Worm (Caenorhabditis elegans) whole organism, mixed stage, embryonic: Measurements from ENCODE around the gene F01G4.4.

Experiments used
- drap-1 ChIP-seq: fragments of 200-800 bp; sonication (Bioruptor generic); optimal IDR thresholded peaks from 3 replicates; lab custom pipeline; 2018; ENCODE audit warnings: mild to moderate bottlenecking, missing genetic modification characterization, missing compliant biosample characterization
- flh-1 ChIP-seq: fragments of 200-800 bp; sonication (Bioruptor generic); optimal IDR thresholded peaks from 2 replicates; lab custom pipeline; 2018; ENCODE audit warnings: mild to moderate bottlenecking, missing genetic modification characterization, moderate library complexity, missing compliant biosample characterization
- lin-32 ChIP-seq: fragments of 200-800 bp; sonication (Bioruptor generic); optimal IDR thresholded peaks from 2 replicates; lab custom pipeline; 2018; ENCODE audit warnings: mild to moderate bottlenecking, missing genetic modification characterization, missing compliant biosample characterization
- mab-5 ChIP-seq: fragments of 150-350 bp; optimal IDR thresholded peaks from 2 replicates; lab custom pipeline; 2014; ENCODE audit warnings: missing biosample characterization, missing genetic modification characterization
- nhr-2 ChIP-seq: fragments of 150-350 bp; optimal IDR thresholded peaks from 2 replicates; lab custom pipeline; 2014; ENCODE audit warnings: missing biosample characterization, missing genetic modification characterization
- snpc-4 ChIP-seq: fragments of 150-350 bp; optimal IDR thresholded peaks from 2 replicates; lab custom pipeline; 2014; ENCODE audit warnings: missing biosample characterization, missing genetic modification characterization

Gene F01G4.4

ce11 chrIV:11189411-11189810 is 46.3 kb downstream of the F01G4.4 start, which contains the start of gene fbxb-79:
Gene fbxb-79 (minus strand): TSS chrIV:11189511.
- TF ChIP-seq snpc-4 (no peak), nhr-2 (tag; lab: Kevin White, UChicago) (no peak), lin-32 (GFP tag; lab: Kevin White, UChicago) (no peak), mab-5 (tag; lab: Kevin White, UChicago) (no peak), drap-1 (GFP tag; lab: Kevin White, UChicago) (no peak), flh-1 (GFP tag; lab: Kevin White, UChicago) (no peak)
